Worm (Caenorhabditis elegans) whole organism, L3 larva: ENCODE results near the gene C54D1.7.
A peak's percentile ranks its signal among the peaks of the same experiment; 100 is the strongest.

Source experiments
- R02D3.7 ChIP-seq: fragments of 150-350 bp; optimal IDR thresholded peaks from 2 replicates; lab custom pipeline; 2014; ENCODE audit warnings: missing biosample characterization, missing genetic modification characterization
- ceh-28 ChIP-seq: fragments of 150-350 bp; optimal IDR thresholded peaks from 2 replicates; lab custom pipeline; 2014; ENCODE audit warnings: missing biosample characterization, missing genetic modification reagents, missing genetic modification characterization
- ceh-82 ChIP-seq: fragments of 150-350 bp; optimal IDR thresholded peaks from 2 replicates; lab custom pipeline; 2014; ENCODE audit warnings: missing biosample characterization, missing genetic modification characterization
- daf-12 ChIP-seq: fragments of 150-350 bp; optimal IDR thresholded peaks from 2 replicates; lab custom pipeline; 2014; ENCODE audit warnings: missing biosample characterization, missing genetic modification reagents, missing genetic modification characterization
- egl-27 ChIP-seq: sonication (generic microtip); optimal IDR thresholded peaks from 4 replicates; lab custom pipeline; 2017; ENCODE audit warnings: missing biosample characterization, missing genetic modification reagents, missing genetic modification characterization
- egl-5 ChIP-seq: fragments of 150-350 bp; optimal IDR thresholded peaks from 2 replicates; lab custom pipeline; 2017; ENCODE audit warnings: missing biosample characterization, missing genetic modification reagents, missing genetic modification characterization, inconsistent platforms
- elt-1 ChIP-seq: fragments of 150-350 bp; optimal IDR thresholded peaks from 2 replicates; lab custom pipeline; 2014; ENCODE audit warnings: missing biosample characterization, missing genetic modification characterization
- elt-2 ChIP-seq: sonication (generic microtip); optimal IDR thresholded peaks from 2 replicates; lab custom pipeline; 2016; ENCODE audit warnings: missing genetic modification reagents, mild to moderate bottlenecking, missing genetic modification characterization, missing compliant biosample characterization
- eor-1 ChIP-seq, 2 experiments: fragments of 150-350 bp; optimal IDR thresholded peaks; 2 replicates each; lab custom pipeline; 2014 to 2018; ENCODE audit warnings: missing biosample characterization in 2 of 2, missing genetic modification characterization in 2 of 2
- fkh-10 ChIP-seq: sonication (generic microtip); optimal IDR thresholded peaks from 2 replicates; lab custom pipeline; 2017; ENCODE audit warnings: missing biosample characterization, missing genetic modification reagents, missing genetic modification characterization
- fkh-2 ChIP-seq: fragments of 150-350 bp; optimal IDR thresholded peaks from 2 replicates; lab custom pipeline; 2014; ENCODE audit warnings: missing biosample characterization, missing genetic modification reagents, missing genetic modification characterization
- fos-1 ChIP-seq: fragments of 150-350 bp; optimal IDR thresholded peaks from 2 replicates; lab custom pipeline; 2014; ENCODE audit warnings: missing biosample characterization, missing genetic modification characterization
- hmg-11 ChIP-seq: sonication (generic microtip); optimal IDR thresholded peaks from 2 replicates; lab custom pipeline; 2016; ENCODE audit warnings: missing genetic modification characterization, missing compliant biosample characterization
- jun-1 ChIP-seq: fragments of 150-350 bp; optimal IDR thresholded peaks from 2 replicates; lab custom pipeline; 2014; ENCODE audit warnings: missing biosample characterization, missing genetic modification reagents, missing genetic modification characterization
- lin-15B ChIP-seq: fragments of 150-350 bp; optimal IDR thresholded peaks from 2 replicates; lab custom pipeline; 2014; ENCODE audit warnings: missing biosample characterization, missing genetic modification characterization
- lsy-12 ChIP-seq: sonication (generic microtip); optimal IDR thresholded peaks from 2 replicates; lab custom pipeline; 2016; ENCODE audit warnings: mild to moderate bottlenecking, missing genetic modification characterization, missing compliant biosample characterization
- mml-1 ChIP-seq: fragments of 150-350 bp; sonication (generic microtip); optimal IDR thresholded peaks from 3 replicates; lab custom pipeline; 2014; ENCODE audit warnings: missing biosample characterization, missing genetic modification characterization
- nhr-25 ChIP-seq: sonication (generic microtip); optimal IDR thresholded peaks from 2 replicates; lab custom pipeline; 2017; ENCODE audit warnings: missing biosample characterization, missing genetic modification characterization
- nhr-28 ChIP-seq: fragments of 150-350 bp; optimal IDR thresholded peaks from 2 replicates; lab custom pipeline; 2014; ENCODE audit warnings: missing biosample characterization, missing genetic modification characterization
- nhr-67 ChIP-seq: fragments of 150-350 bp; optimal IDR thresholded peaks from 2 replicates; lab custom pipeline; 2014; ENCODE audit warnings: missing biosample characterization, missing genetic modification characterization
- nhr-76 ChIP-seq: fragments of 150-350 bp; sonication (generic microtip); optimal IDR thresholded peaks from 5 replicates; lab custom pipeline; 2014; ENCODE audit warnings: missing biosample characterization, missing genetic modification characterization
- nhr-77 ChIP-seq: fragments of 150-350 bp; optimal IDR thresholded peaks from 2 replicates; lab custom pipeline; 2014; ENCODE audit warnings: missing biosample characterization, missing genetic modification characterization
- pha-4 ChIP-seq: fragments of 150-350 bp; optimal IDR thresholded peaks from 2 replicates; lab custom pipeline; 2014; ENCODE audit warnings: missing biosample characterization, missing genetic modification reagents, missing genetic modification characterization
- pqm-1 ChIP-seq: fragments of 150-350 bp; optimal IDR thresholded peaks from 2 replicates; lab custom pipeline; 2017; ENCODE audit warnings: missing biosample characterization, missing genetic modification characterization, inconsistent platforms
- sea-2 ChIP-seq: fragments of 150-350 bp; sonication (generic microtip); optimal IDR thresholded peaks from 4 replicates; lab custom pipeline; 2014; ENCODE audit warnings: missing biosample characterization, missing genetic modification reagents, missing genetic modification characterization
- skn-1 ChIP-seq: fragments of 150-350 bp; optimal IDR thresholded peaks from 2 replicates; lab custom pipeline; 2014; ENCODE audit warnings: missing biosample characterization, missing genetic modification characterization
- snpc-4 ChIP-seq: fragments of 150-350 bp; optimal IDR thresholded peaks from 2 replicates; lab custom pipeline; 2014; ENCODE audit warnings: missing biosample characterization, missing genetic modification characterization
- unc-62 ChIP-seq: fragments of 150-350 bp; sonication (generic microtip); optimal IDR thresholded peaks from 4 replicates; lab custom pipeline; 2014; ENCODE audit warnings: missing biosample characterization, missing genetic modification reagents, missing genetic modification characterization
- zag-1 ChIP-seq: fragments of 150-350 bp; optimal IDR thresholded peaks from 2 replicates; lab custom pipeline; 2014; ENCODE audit warnings: missing biosample characterization, missing genetic modification characterization
- ztf-11 ChIP-seq: fragments of 150-350 bp; optimal IDR thresholded peaks from 2 replicates; lab custom pipeline; 2014; ENCODE audit warnings: missing biosample characterization, missing genetic modification characterization
- ztf-4 ChIP-seq: fragments of 150-350 bp; optimal IDR thresholded peaks from 2 replicates; lab custom pipeline; 2014; ENCODE audit warnings: missing biosample characterization, missing genetic modification characterization

Gene C54D1.7

DNA sequence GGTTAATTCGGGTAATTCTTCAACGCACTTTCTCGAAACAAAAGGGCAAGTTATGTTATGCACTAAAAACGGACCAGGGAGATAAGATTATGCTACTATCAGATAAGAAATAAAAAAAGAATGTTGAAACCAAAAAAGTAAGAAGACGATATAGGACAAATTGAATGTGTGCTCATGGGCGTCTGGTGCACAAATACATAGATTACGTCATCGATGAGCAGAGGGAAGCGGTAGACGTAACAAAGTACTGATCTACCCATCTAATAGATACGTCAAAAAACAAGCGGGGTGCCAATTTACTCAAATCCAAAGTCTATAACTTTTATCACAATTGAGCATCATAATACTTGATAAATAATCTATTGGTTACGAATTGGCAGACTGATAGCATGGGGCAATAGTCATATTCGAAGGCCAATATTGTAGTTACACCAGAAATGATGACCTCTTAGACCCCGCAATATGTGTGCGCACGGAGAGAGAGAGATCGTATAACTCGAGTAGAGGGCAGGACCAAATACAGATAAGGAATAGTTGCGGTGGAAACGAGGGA, 3.8 kb downstream of the C54D1.7 start:
- TF ChIP-seq mml-1 (tag; lab: Kevin White, UChicago) (no peak), R02D3.7 (tag; lab: Kevin White, UChicago) (no peak), sea-2 (GFP tag; lab: Kevin White, UChicago) (no peak), ceh-82 (tag; lab: Kevin White, UChicago) (no peak), elt-1 (tag; lab: Kevin White, UChicago) (no peak), ceh-28 (no peak), elt-2 (tag; lab: Kevin White, UChicago) (no peak), nhr-76 (tag; lab: Kevin White, UChicago) (no peak), ztf-4 (tag; lab: Kevin White, UChicago) (no peak), egl-27 (no peak), ztf-11 (tag; lab: Kevin White, UChicago) (no peak), hmg-11 (tag; lab: Kevin White, UChicago) (no peak), lsy-12 (tag; lab: Kevin White, UChicago) (no peak), lin-15B (tag; lab: Kevin White, UChicago) (no peak), eor-1 (tag; optimal IDR thresholded peaks at IDR 0.05; lab: Kevin White, UChicago) (no peak), unc-62 (GFP tag; lab: Kevin White, UChicago) (no peak), fkh-10 (no peak), nhr-25 (tag; lab: Kevin White, UChicago) (no peak)

ce11 chrX:7151189-7151857, 4.5 kb downstream of the C54D1.7 start, which contains the start of gene lam-2:
Gene lam-2 (minus strand): TSS chrX:7151239.
- peak; percentile 8 for TF ChIP-seq pha-4 (tag; lab: Kevin White, UChicago)
- no peak for TF ChIP-seq nhr-67

DNA sequence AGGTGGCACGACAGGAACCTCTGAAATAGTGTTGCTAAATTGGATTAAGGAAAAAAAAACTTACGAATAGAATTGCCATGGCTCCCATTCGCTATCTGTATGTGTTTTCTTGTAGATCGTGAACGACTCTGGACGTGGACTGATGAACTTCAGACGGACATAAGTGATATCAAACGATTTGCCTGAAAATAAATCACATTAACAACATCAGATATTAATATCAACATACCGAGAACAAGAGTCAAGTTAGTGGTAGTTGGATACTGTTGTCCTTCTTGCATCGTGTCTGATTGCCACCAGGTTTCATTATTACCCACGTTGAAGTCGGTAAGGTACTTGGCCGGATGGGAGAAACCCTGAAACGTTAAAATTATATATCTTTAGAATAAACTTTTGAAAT, 6.2 kb downstream of the C54D1.7 start:
- TF ChIP-seq jun-1 (tag; lab: Kevin White, UChicago), result no peak
- no peak for TF ChIP-seq eor-1 (tag; optimal IDR thresholded peaks at IDR 0.05; lab: Kevin White, UChicago)
- TF ChIP-seq pqm-1 (tag; lab: Kevin White, UChicago), result no peak
- no peak for TF ChIP-seq nhr-77
- TF ChIP-seq nhr-76 (tag; lab: Kevin White, UChicago), result no peak
- no peak for TF ChIP-seq zag-1 (tag; lab: Kevin White, UChicago)
- TF ChIP-seq fkh-2 (tag; lab: Kevin White, UChicago), result no peak
- no peak for TF ChIP-seq snpc-4 (tag; lab: Kevin White, UChicago)
- no peak for TF ChIP-seq skn-1 (tag; lab: Kevin White, UChicago)
- no peak for TF ChIP-seq nhr-25 (tag; lab: Kevin White, UChicago)
- no peak for TF ChIP-seq nhr-67
- no peak for TF ChIP-seq daf-12 (tag; lab: Kevin White, UChicago)
- TF ChIP-seq fos-1 (tag; lab: Kevin White, UChicago), result no peak
- TF ChIP-seq egl-27, result no peak
- no peak for TF ChIP-seq mml-1 (tag; lab: Kevin White, UChicago)
- no peak for TF ChIP-seq egl-5 (tag; lab: Kevin White, UChicago)
- no peak for TF ChIP-seq hmg-11 (tag; lab: Kevin White, UChicago)

- TF ChIP-seq fkh-2 (tag; lab: Kevin White, UChicago) (no peak), pqm-1 (tag; lab: Kevin White, UChicago) (peak; percentile 22), nhr-25 (tag; lab: Kevin White, UChicago) (peak; percentile 62), pha-4 (tag; lab: Kevin White, UChicago) (no peak), skn-1 (tag; lab: Kevin White, UChicago) (no peak)
Measured at ce11 chrX:7143515-7143914, 12.3 kb downstream of the C54D1.7 start, which contains the start of gene alh-10. Gene alh-10 (minus strand): TSS chrX:7143641.

ce11 chrX:7140682-7141254, 15.1 kb downstream of the C54D1.7 start:
- TF ChIP-seq elt-2 (tag; lab: Kevin White, UChicago) (peak; percentile 16), nhr-28 (tag; lab: Kevin White, UChicago) (no peak)
- TF ChIP-seq, all 47 proteins: peak for 1
